Worm (Caenorhabditis elegans) whole organism, L1 larva: Measurements from ENCODE around the gene F44B9.2.

Source experiments
- C04F5.9 ChIP-seq: sonication (generic microtip); optimal IDR thresholded peaks from 2 replicates; lab custom pipeline; 2016; ENCODE audit warnings: missing genetic modification characterization, missing compliant biosample characterization
- C16A3.4 ChIP-seq: fragments of 150-350 bp; optimal IDR thresholded peaks from 2 replicates; lab custom pipeline; 2014; ENCODE audit warnings: missing biosample characterization, missing genetic modification characterization
- C34B4.2 ChIP-seq: sonication (generic microtip); optimal IDR thresholded peaks from 2 replicates; lab custom pipeline; 2017; ENCODE audit warnings: mild to moderate bottlenecking, missing genetic modification characterization, missing compliant biosample characterization
- Y116A8C.19 ChIP-seq: sonication (generic microtip); optimal IDR thresholded peaks from 2 replicates; lab custom pipeline; 2016; ENCODE audit warnings: missing compliant biosample characterization, missing genetic modification characterization, borderline replicate concordance
- aha-1 ChIP-seq: fragments of 150-350 bp; optimal IDR thresholded peaks from 2 replicates; lab custom pipeline; 2014; ENCODE audit warnings: missing biosample characterization, missing genetic modification characterization
- aly-2 ChIP-seq: fragments of 150-350 bp; optimal IDR thresholded peaks from 2 replicates; lab custom pipeline; 2014; ENCODE audit warnings: missing biosample characterization, missing genetic modification characterization
- ama-1 ChIP-seq: fragments of 150-350 bp; optimal IDR thresholded peaks from 2 replicates; lab custom pipeline; 2014
- blmp-1 ChIP-seq: fragments of 150-350 bp; optimal IDR thresholded peaks from 2 replicates; lab custom pipeline; 2014; ENCODE audit warnings: missing biosample characterization, missing genetic modification characterization
- ceh-8 ChIP-seq: fragments of 200-800 bp; sonication (Bioruptor generic); optimal IDR thresholded peaks from 2 replicates; lab custom pipeline; 2018; ENCODE audit warnings: mild to moderate bottlenecking, missing genetic modification characterization, moderate library complexity, missing compliant biosample characterization
- ceh-90 ChIP-seq: sonication (generic microtip); optimal IDR thresholded peaks from 2 replicates; lab custom pipeline; 2016; ENCODE audit warnings: missing genetic modification characterization, missing compliant biosample characterization
- dpl-1 ChIP-seq, 3 experiments: fragments of 150-350 bp in 2 of 3; sonication (generic microtip) in 1 of 3; optimal IDR thresholded peaks; 2 replicates each; lab custom pipeline; 2014 to 2017; ENCODE audit warnings: missing biosample characterization in 3 of 3, missing genetic modification characterization in 3 of 3, missing genetic modification reagents in 3 of 3
- efl-1 ChIP-seq, 4 experiments: fragments of 150-350 bp; optimal IDR thresholded peaks in 3 of 4; peaks in 1 of 4; 1 replicate in 1 of 4; 2 replicates in 3 of 4; lab custom pipeline; 2014; ENCODE audit warnings: missing biosample characterization in 2 of 4, missing genetic modification characterization in 2 of 4, missing genetic modification reagents in 2 of 4
- egl-13 ChIP-seq: sonication (generic microtip); optimal IDR thresholded peaks from 2 replicates; lab custom pipeline; 2016; ENCODE audit warnings: missing genotype, missing genetic modification reagents, missing genetic modification characterization, missing compliant biosample characterization
- egl-27 ChIP-seq, 2 experiments: fragments of 150-350 bp in 1 of 2; sonication (generic microtip); optimal IDR thresholded peaks; 3 replicates each; lab custom pipeline; 2017 to 2018; ENCODE audit warnings: missing biosample characterization in 2 of 2, missing genetic modification characterization in 2 of 2, missing genetic modification reagents in 2 of 2
- elt-2 ChIP-seq: sonication (generic microtip); optimal IDR thresholded peaks from 2 replicates; lab custom pipeline; 2016; ENCODE audit warnings: missing genetic modification characterization, mild to moderate bottlenecking, inconsistent platforms, missing compliant biosample characterization, missing genetic modification reagents
- elt-3 ChIP-seq, 6 experiments: fragments of 150-350 bp in 1 of 6; sonication (generic microtip); optimal IDR thresholded peaks; 2 replicates each; lab custom pipeline; 2017 to 2018; ENCODE audit warnings: missing biosample characterization in 6 of 6, missing genetic modification characterization in 6 of 6, inconsistent platforms in 1 of 6
- fkh-10 ChIP-seq: sonication (generic microtip); optimal IDR thresholded peaks from 2 replicates; lab custom pipeline; 2017; ENCODE audit warnings: missing biosample characterization, missing genetic modification reagents, missing genetic modification characterization
- fkh-4 ChIP-seq: sonication (generic microtip); optimal IDR thresholded peaks from 2 replicates; lab custom pipeline; 2016; ENCODE audit warnings: missing compliant biosample characterization, missing genetic modification characterization, borderline replicate concordance
- fkh-8 ChIP-seq: sonication (generic microtip); optimal IDR thresholded peaks from 2 replicates; lab custom pipeline; 2016; ENCODE audit warnings: mild to moderate bottlenecking, missing genetic modification characterization, missing compliant biosample characterization
- fos-1 ChIP-seq: fragments of 150-350 bp; optimal IDR thresholded peaks from 2 replicates; lab custom pipeline; 2014; ENCODE audit warnings: missing biosample characterization, missing genetic modification characterization
- hlh-17 ChIP-seq: fragments of 200-800 bp; sonication (Bioruptor generic); optimal IDR thresholded peaks from 2 replicates; lab custom pipeline; 2018; ENCODE audit warnings: missing genetic modification characterization, mild to moderate bottlenecking, missing compliant biosample characterization, moderate library complexity, borderline replicate concordance
- irx-1 ChIP-seq: sonication (generic microtip); optimal IDR thresholded peaks from 2 replicates; lab custom pipeline; 2016; ENCODE audit warnings: missing genetic modification characterization, missing compliant biosample characterization
- lin-13 ChIP-seq: fragments of 150-350 bp; optimal IDR thresholded peaks from 2 replicates; lab custom pipeline; 2014; ENCODE audit warnings: missing biosample characterization, missing genetic modification reagents, missing genetic modification characterization
- lin-14 ChIP-seq: fragments of 200-800 bp; sonication (Bioruptor generic); optimal IDR thresholded peaks from 2 replicates; lab custom pipeline; 2018; ENCODE audit warnings: mild to moderate bottlenecking, missing genetic modification characterization, moderate library complexity, missing compliant biosample characterization
- lin-15B ChIP-seq: fragments of 150-350 bp; sonication (generic microtip); optimal IDR thresholded peaks from 3 replicates; lab custom pipeline; 2014; ENCODE audit warnings: missing biosample characterization, missing genetic modification characterization
- lin-39 ChIP-seq: fragments of 150-350 bp; optimal IDR thresholded peaks from 2 replicates; lab custom pipeline; 2014; ENCODE audit warnings: missing biosample characterization, missing genetic modification reagents, missing genetic modification characterization
- lsy-2 ChIP-seq, 2 experiments: fragments of 150-350 bp; optimal IDR thresholded peaks; 2 replicates each; lab custom pipeline; 2014; ENCODE audit warnings: missing biosample characterization in 2 of 2, missing genetic modification characterization in 2 of 2
- mab-9 ChIP-seq: fragments of 200-800 bp; sonication (Bioruptor generic); IDR thresholded peaks from 2 replicates; pipeline ENCODE4 v1.3.6; 2022; ENCODE audit warnings: missing genetic modification reagents, missing genetic modification characterization, missing compliant biosample characterization
- mdl-1 ChIP-seq, 2 experiments: fragments of 150-350 bp; optimal IDR thresholded peaks; 2 replicates each; lab custom pipeline; 2014 to 2017; ENCODE audit warnings: missing biosample characterization in 2 of 2, missing genetic modification characterization in 2 of 2, inconsistent platforms in 1 of 2
- mef-2 ChIP-seq: fragments of 150-350 bp; optimal IDR thresholded peaks from 2 replicates; lab custom pipeline; 2014; ENCODE audit warnings: missing biosample characterization, missing genetic modification characterization
- nhr-12 ChIP-seq: sonication (generic microtip); optimal IDR thresholded peaks from 2 replicates; lab custom pipeline; 2017; ENCODE audit warnings: missing biosample characterization, missing genetic modification characterization
- nhr-19 ChIP-seq: fragments of 200-800 bp; sonication (Bioruptor generic); conservative IDR thresholded peaks from 2 replicates; pipeline ENCODE4 v1.3.6; 2022; ENCODE audit warnings: missing genetic modification characterization, missing compliant biosample characterization
- nhr-20 ChIP-seq: sonication (generic microtip); optimal IDR thresholded peaks from 2 replicates; lab custom pipeline; 2016; ENCODE audit warnings: mild to moderate bottlenecking, missing genetic modification characterization, missing compliant biosample characterization
- nhr-237 ChIP-seq: fragments of 150-350 bp; optimal IDR thresholded peaks from 2 replicates; lab custom pipeline; 2014; ENCODE audit warnings: missing biosample characterization, missing genetic modification characterization
- nhr-28 ChIP-seq: fragments of 150-350 bp; optimal IDR thresholded peaks from 2 replicates; lab custom pipeline; 2014; ENCODE audit warnings: missing biosample characterization, missing genetic modification characterization
- nhr-47 ChIP-seq: sonication (generic microtip); optimal IDR thresholded peaks from 2 replicates; lab custom pipeline; 2016; ENCODE audit warnings: mild to moderate bottlenecking, missing genetic modification characterization, moderate library complexity, missing compliant biosample characterization
- nhr-71 ChIP-seq: sonication (generic microtip); optimal IDR thresholded peaks from 2 replicates; lab custom pipeline; 2016; ENCODE audit warnings: mild to moderate bottlenecking, missing genetic modification characterization, moderate library complexity, missing compliant biosample characterization
- nhr-77 ChIP-seq: fragments of 150-350 bp; optimal IDR thresholded peaks from 2 replicates; lab custom pipeline; 2014; ENCODE audit warnings: missing biosample characterization, missing genetic modification characterization
- nhr-90 ChIP-seq: sonication (generic microtip); optimal IDR thresholded peaks from 2 replicates; lab custom pipeline; 2016; ENCODE audit warnings: mild to moderate bottlenecking, missing genetic modification characterization, missing compliant biosample characterization; ENCODE audit not compliant: poor library complexity
- pax-3 ChIP-seq: fragments of 200-800 bp; sonication (Bioruptor generic); optimal IDR thresholded peaks from 2 replicates; lab custom pipeline; 2018; ENCODE audit warnings: mild to moderate bottlenecking, missing genetic modification characterization, moderate library complexity, missing compliant biosample characterization
- snpc-4 ChIP-seq: fragments of 150-350 bp; optimal IDR thresholded peaks from 2 replicates; lab custom pipeline; 2014; ENCODE audit warnings: missing biosample characterization, missing genetic modification characterization
- sup-37 ChIP-seq: fragments of 200-800 bp; sonication (Bioruptor generic); optimal IDR thresholded peaks from 2 replicates; lab custom pipeline; 2018; ENCODE audit warnings: mild to moderate bottlenecking, missing genetic modification characterization, missing compliant biosample characterization
- unc-130 ChIP-seq: fragments of 150-350 bp; optimal IDR thresholded peaks from 2 replicates; lab custom pipeline; 2017; ENCODE audit warnings: missing biosample characterization, missing genetic modification characterization, inconsistent platforms
- unc-30 ChIP-seq: sonication (generic microtip); optimal IDR thresholded peaks from 2 replicates; lab custom pipeline; 2017; ENCODE audit warnings: missing biosample characterization, missing genetic modification characterization
- unc-62 ChIP-seq: fragments of 150-350 bp; optimal IDR thresholded peaks from 2 replicates; lab custom pipeline; 2014; ENCODE audit warnings: missing biosample characterization, missing genetic modification reagents, missing genetic modification characterization
- xbp-1 ChIP-seq: sonication (generic microtip); optimal IDR thresholded peaks from 2 replicates; lab custom pipeline; 2016; ENCODE audit warnings: missing genetic modification characterization, missing compliant biosample characterization
- zag-1 ChIP-seq: fragments of 150-350 bp; optimal IDR thresholded peaks from 2 replicates; lab custom pipeline; 2014; ENCODE audit warnings: missing biosample characterization, missing genetic modification characterization
- ztf-4 ChIP-seq: fragments of 150-350 bp; optimal IDR thresholded peaks from 2 replicates; lab custom pipeline; 2014; ENCODE audit warnings: missing biosample characterization, missing genetic modification characterization

F44B9.2 gene

ce11 chrIII:8020823-8021332, 1.4 kb upstream of the F44B9.2 start, which contains the start of gene lin-36 (continued):
- TF ChIP-seq nhr-19 (peak; percentile 76), lin-15B (tag; lab: Kevin White, UChicago) (peak; percentile 80), efl-1 (optimal IDR thresholded peaks at IDR 0.05; lab: Kevin White, UChicago) (peak; percentile 86 to 91), efl-1 (GFP tag; optimal IDR thresholded peaks at IDR 0.05 in 1 of 2; lab: Kevin White, UChicago) (peak; percentile 87 to 99)
- TF ChIP-seq, all 84 proteins: peak for 52

- TF ChIP-seq nhr-12 (tag; lab: Kevin White, UChicago) (no peak), C34B4.2 (no peak), nhr-237 (tag; lab: Kevin White, UChicago) (no peak), xbp-1 (tag; lab: Kevin White, UChicago) (no peak), ama-1 (lab: Kevin White, UChicago) (no peak)
These were observed 5.7 kb downstream of the F44B9.2 start, which contains the start of gene mdt-30 for ce11 chrIII:8027942-8028341. Gene mdt-30 (minus strand): TSS chrIII:8028042.

DNA sequence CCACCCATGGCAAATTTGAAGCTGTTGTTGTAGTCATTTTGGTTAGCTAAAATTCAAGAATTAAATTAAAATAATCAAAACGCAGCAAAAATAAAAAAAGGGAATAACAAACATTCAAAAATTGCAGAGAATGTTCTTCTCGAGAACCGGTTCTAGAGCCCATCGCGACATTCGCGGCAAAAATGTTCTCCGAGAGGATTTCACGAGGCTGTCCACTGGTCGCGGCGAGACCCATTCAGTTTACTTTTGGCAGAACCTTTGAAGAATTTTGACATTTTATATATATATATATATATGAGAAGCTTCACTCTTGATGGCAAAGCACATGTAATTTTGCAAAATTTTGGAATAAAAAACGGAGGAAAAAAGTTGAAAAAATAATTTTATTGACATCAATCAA, 7.2 kb downstream of the F44B9.2 start, which contains the start of gene F44B9.8:
Gene F44B9.8, minus strand, starts transcription at position 163 of the 400 bp plus-strand sequence.
- TF ChIP-seq dpl-1 (GFP tag; optimal IDR thresholded peaks at IDR 0.05; lab: Kevin White, UChicago), result peak; percentile 60 to 82 (median 76)
- TF ChIP-seq zag-1, result no peak
- no peak for TF ChIP-seq elt-2 (tag; lab: Kevin White, UChicago)
- TF ChIP-seq nhr-47 (tag; lab: Kevin White, UChicago), result peak; percentile 50
- peak in 1 of 2 experiments; percentile 32 for TF ChIP-seq mdl-1 (tag; optimal IDR thresholded peaks at IDR 0.05; lab: Kevin White, UChicago)
- peak; percentile 7 for TF ChIP-seq C04F5.9 (tag; lab: Kevin White, UChicago)
- TF ChIP-seq blmp-1, result peak; percentile 19
- no peak for TF ChIP-seq nhr-77 (tag; lab: Kevin White, UChicago)
- peak; percentile 66 for TF ChIP-seq nhr-19
- TF ChIP-seq mef-2, result no peak
- no peak for TF ChIP-seq nhr-28 (tag; lab: Kevin White, UChicago)
- no peak for TF ChIP-seq snpc-4 (tag; lab: Kevin White, UChicago)
- no peak for TF ChIP-seq egl-13 (tag; lab: Kevin White, UChicago)
- no peak for TF ChIP-seq sup-37 (GFP tag; lab: Kevin White, UChicago)
- TF ChIP-seq lin-39 (tag; lab: Kevin White, UChicago), result no peak
- no peak for TF ChIP-seq unc-30 (tag; lab: Kevin White, UChicago)
- TF ChIP-seq lin-13 (GFP tag; lab: Kevin White, UChicago), result no peak
- TF ChIP-seq ceh-90, result no peak
- no peak for TF ChIP-seq ama-1 (lab: Kevin White, UChicago)
- no peak for TF ChIP-seq aha-1
- TF ChIP-seq lin-14, result peak; percentile 78
- no peak for TF ChIP-seq nhr-12 (tag; lab: Kevin White, UChicago)
- no peak for TF ChIP-seq unc-62 (GFP tag; lab: Kevin White, UChicago)
- peak; percentile 12 for TF ChIP-seq ztf-4 (tag; lab: Kevin White, UChicago)
- no peak for TF ChIP-seq fos-1
- no peak for TF ChIP-seq mab-9 (GFP tag; lab: Robert Waterston, UW)
- TF ChIP-seq egl-27 (tag; optimal IDR thresholded peaks at IDR 0.05; lab: Kevin White, UChicago), result no peak
- TF ChIP-seq unc-130 (tag; lab: Kevin White, UChicago), result peak; percentile 73
- peak in 1 of 6 experiments; percentile 71 for TF ChIP-seq elt-3 (tag; optimal IDR thresholded peaks at IDR 0.05; lab: Kevin White, UChicago)
- no peak for TF ChIP-seq fkh-4 (tag; lab: Kevin White, UChicago)
- no peak for TF ChIP-seq ceh-8 (GFP tag; lab: Kevin White, UChicago)
- peak; percentile 72 for TF ChIP-seq nhr-20 (tag; lab: Kevin White, UChicago)
- peak; percentile 3 for TF ChIP-seq irx-1 (tag; lab: Kevin White, UChicago)
- TF ChIP-seq hlh-17 (GFP tag; lab: Kevin White, UChicago), result no peak
- peak; percentile 13 for TF ChIP-seq fkh-8 (tag; lab: Kevin White, UChicago)
- peak; percentile 71 for TF ChIP-seq C16A3.4
- no peak for TF ChIP-seq fkh-10 (GFP tag; lab: Kevin White, UChicago)
- peak; percentile 69 for TF ChIP-seq nhr-71 (tag; lab: Kevin White, UChicago)
- peak; percentile 76 to 80 for TF ChIP-seq lsy-2 (tag; optimal IDR thresholded peaks at IDR 0.05; lab: Kevin White, UChicago)
- TF ChIP-seq pax-3 (tag; lab: Kevin White, UChicago), result no peak
- no peak for TF ChIP-seq aly-2 (tag; lab: Kevin White, UChicago)
- peak; percentile 55 for TF ChIP-seq nhr-90 (tag; lab: Kevin White, UChicago)
- no peak for TF ChIP-seq Y116A8C.19
